2 worm cellular contexts compared by ENCODE assay signal in genomic region chrV:5576008-5576407, ce11.
TF ChIP-seq lines count a peak whose summit lies in the region.

No protein-coding gene starts in this region.

TF ChIP-seq in whole organism, L1 larva, 84 proteins besides CTCF, POLR2A, EP300 and RAD21 (continued from another document):
- no peak for TF ChIP-seq fkh-10 (GFP tag; optimal IDR thresholded peaks at IDR 0.05; lab: Kevin White, UChicago)
- TF ChIP-seq pqm-1 (tag; optimal IDR thresholded peaks at IDR 0.05; lab: Kevin White, UChicago) = peak; percentile 63
- TF ChIP-seq unc-86 (tag; optimal IDR thresholded peaks at IDR 0.05; lab: Kevin White, UChicago) = no peak
- peak; percentile 12 for TF ChIP-seq lin-14 (GFP tag; optimal IDR thresholded peaks at IDR 0.05; lab: Kevin White, UChicago)
- peak; percentile 7 for TF ChIP-seq swsn-7 (tag; optimal IDR thresholded peaks at IDR 0.05; lab: Kevin White, UChicago)
- peak; percentile 50 for TF ChIP-seq nhr-47 (tag; optimal IDR thresholded peaks at IDR 0.05; lab: Kevin White, UChicago)
- no peak for TF ChIP-seq tlp-1 (tag; optimal IDR thresholded peaks at IDR 0.05; lab: Kevin White, UChicago)
- no peak for TF ChIP-seq nhr-12 (tag; optimal IDR thresholded peaks at IDR 0.05; lab: Kevin White, UChicago)
- no peak for TF ChIP-seq isw-1 (GFP tag; IDR thresholded peaks at IDR 0.05; lab: Robert Waterston, UW)

TF ChIP-seq in whole organism, L4 larva, 104 proteins besides CTCF, POLR2A, EP300 and RAD21 (continued from another document):
- peak; percentile 36 for TF ChIP-seq rbr-2 (tag; optimal IDR thresholded peaks at IDR 0.05; lab: Kevin White, UChicago)
- no peak for TF ChIP-seq zag-1 (tag; optimal IDR thresholded peaks at IDR 0.05; lab: Kevin White, UChicago)
- TF ChIP-seq egl-27 (tag; optimal IDR thresholded peaks at IDR 0.05; lab: Kevin White, UChicago) = no peak
- no peak for TF ChIP-seq unc-39 (tag; optimal IDR thresholded peaks at IDR 0.05; lab: Kevin White, UChicago)
- TF ChIP-seq duxl-1 (tag; optimal IDR thresholded peaks at IDR 0.05; lab: Kevin White, UChicago; ENCODE audit: poor library complexity) = no peak
- no peak for TF ChIP-seq vab-7 (GFP tag; IDR thresholded peaks at IDR 0.05; lab: Robert Waterston, UW)
- 0 out of 2 replicates have a peak, but pooled peaks have one; percentile 33 for TF ChIP-seq nhr-41 (GFP tag; IDR thresholded peaks at IDR 0.05; lab: Robert Waterston, UW)
- peak; percentile 60; the same call in 1 of the 2 replicates for TF ChIP-seq nhr-42 (GFP tag; IDR thresholded peaks at IDR 0.05; lab: Robert Waterston, UW)
- TF ChIP-seq spr-3 (GFP tag; optimal IDR thresholded peaks at IDR 0.05; lab: Kevin White, UChicago) = no peak
- TF ChIP-seq daf-8 (GFP tag; IDR thresholded peaks at IDR 0.05; lab: Robert Waterston, UW) = no peak
- TF ChIP-seq F10B5.3 (tag; optimal IDR thresholded peaks at IDR 0.05; lab: Kevin White, UChicago) = no peak
- no peak for TF ChIP-seq Y5F2A.4 (GFP tag; optimal IDR thresholded peaks at IDR 0.05; lab: Kevin White, UChicago)
- no peak for TF ChIP-seq sdz-12 (GFP tag; optimal IDR thresholded peaks at IDR 0.05; lab: Kevin White, UChicago)
- TF ChIP-seq nhr-237 (tag; optimal IDR thresholded peaks at IDR 0.05; lab: Kevin White, UChicago) = no peak
- peak; percentile 45 for TF ChIP-seq T20F7.1 (GFP tag; optimal IDR thresholded peaks at IDR 0.05; lab: Kevin White, UChicago)
- TF ChIP-seq pha-4 (GFP tag; IDR thresholded peaks at IDR 0.05; lab: Robert Waterston, UW) = no peak; the same call in 1 of the 2 replicates
- peak; percentile 61 for TF ChIP-seq pha-4 (tag; optimal IDR thresholded peaks at IDR 0.05; lab: Kevin White, UChicago)
- TF ChIP-seq F49E8.2 (tag; optimal IDR thresholded peaks at IDR 0.05; lab: Kevin White, UChicago; ENCODE audit: borderline replicate concordance) = no peak
- TF ChIP-seq zip-11 (GFP tag; IDR thresholded peaks at IDR 0.05; lab: Robert Waterston, UW) = no peak
- TF ChIP-seq Y105C5A.15 (GFP tag; IDR thresholded peaks at IDR 0.05; lab: Robert Waterston, UW) = no peak
- TF ChIP-seq daf-19 (GFP tag; conservative IDR thresholded peaks at IDR 0.05; lab: Robert Waterston, UW) = 0 out of 2 replicates have a peak, but pooled peaks have one; percentile 56
- TF ChIP-seq aha-1 (tag; lab: Kevin White, UChicago) = peak; percentile 98
- no peak for TF ChIP-seq unc-130 (GFP tag; optimal IDR thresholded peaks at IDR 0.05; lab: Kevin White, UChicago)
- peak in 1 of 2 experiments; percentile 44 for TF ChIP-seq daf-16 (GFP tag; optimal IDR thresholded peaks at IDR 0.05; lab: Kevin White, UChicago)
- peak; percentile 90 for TF ChIP-seq daf-16 (tag; optimal IDR thresholded peaks at IDR 0.05; lab: Kevin White, UChicago)
- peak; percentile 91 for TF ChIP-seq snpc-4 (tag; optimal IDR thresholded peaks at IDR 0.05; lab: Kevin White, UChicago)
- TF ChIP-seq nhr-77 (tag; optimal IDR thresholded peaks at IDR 0.05; lab: Kevin White, UChicago) = peak; percentile 25
- TF ChIP-seq nhr-111 (GFP tag; optimal IDR thresholded peaks at IDR 0.05; lab: Kevin White, UChicago) = no peak
- no peak for TF ChIP-seq gei-8 (GFP tag; optimal IDR thresholded peaks at IDR 0.05; lab: Kevin White, UChicago)
- no peak for TF ChIP-seq snpc-1.2 (GFP tag; IDR thresholded peaks at IDR 0.05; lab: Robert Waterston, UW)
- TF ChIP-seq set-16 (GFP tag; IDR thresholded peaks at IDR 0.05; lab: Robert Waterston, UW) = no peak
- TF ChIP-seq nhr-102 (tag; optimal IDR thresholded peaks at IDR 0.05; lab: Kevin White, UChicago) = peak; percentile 60
- no peak for TF ChIP-seq mdl-1 (tag; optimal IDR thresholded peaks at IDR 0.05; lab: Kevin White, UChicago)
- TF ChIP-seq lin-39 (tag; optimal IDR thresholded peaks at IDR 0.05; lab: Kevin White, UChicago) = no peak
- TF ChIP-seq dve-1 (tag; optimal IDR thresholded peaks at IDR 0.05; lab: Kevin White, UChicago; ENCODE audit: insufficient read depth) = peak; percentile 96
- TF ChIP-seq ceh-20 (GFP tag; IDR thresholded peaks at IDR 0.05; lab: Robert Waterston, UW) = no peak
- peak; percentile 35 for TF ChIP-seq mxl-3 (GFP tag; optimal IDR thresholded peaks at IDR 0.05; lab: Kevin White, UChicago)
- no peak for TF ChIP-seq tag-97 (GFP tag; IDR thresholded peaks at IDR 0.05; lab: Robert Waterston, UW)
- TF ChIP-seq skn-1 (tag; optimal IDR thresholded peaks at IDR 0.05; lab: Kevin White, UChicago) = no peak
- no peak for TF ChIP-seq hmg-1.1 (GFP tag; IDR thresholded peaks at IDR 0.05; lab: Robert Waterston, UW)
- TF ChIP-seq ceh-82 (tag; optimal IDR thresholded peaks at IDR 0.05; lab: Kevin White, UChicago) = no peak
- TF ChIP-seq ceh-62 (tag; optimal IDR thresholded peaks at IDR 0.05; lab: Kevin White, UChicago) = no peak
- TF ChIP-seq lin-29 (GFP tag; IDR thresholded peaks at IDR 0.05; lab: Robert Waterston, UW) = no peak
- peak; percentile 64; the same call in 1 of the 2 replicates for TF ChIP-seq lin-1 (GFP tag; IDR thresholded peaks at IDR 0.05; lab: Robert Waterston, UW)
- peak in 1 of 2 experiments; percentile 59 for TF ChIP-seq hif-1 (tag; optimal IDR thresholded peaks at IDR 0.05; lab: Kevin White, UChicago)
- TF ChIP-seq Y75B8A.6 (GFP tag; IDR thresholded peaks at IDR 0.05; lab: Robert Waterston, UW) = no peak
- TF ChIP-seq aly-2 (tag; optimal IDR thresholded peaks at IDR 0.05; lab: Kevin White, UChicago) = no peak
- TF ChIP-seq hlh-11 (tag; optimal IDR thresholded peaks at IDR 0.05; lab: Kevin White, UChicago) = no peak
- no peak for TF ChIP-seq spr-1 (tag; optimal IDR thresholded peaks at IDR 0.05; lab: Kevin White, UChicago)
- no peak for TF ChIP-seq lin-15B (tag; optimal IDR thresholded peaks at IDR 0.05; lab: Kevin White, UChicago)
- TF ChIP-seq R02D3.7 (tag; optimal IDR thresholded peaks at IDR 0.05; lab: Kevin White, UChicago) = no peak
- TF ChIP-seq nhr-76 (tag; optimal IDR thresholded peaks at IDR 0.05; lab: Kevin White, UChicago) = no peak
- no peak for TF ChIP-seq D1046.2 (GFP tag; IDR thresholded peaks at IDR 0.05; lab: Robert Waterston, UW)
TF ChIP-seq in whole organism, L4 larva: peak in this region for 36.
